Fruit fly (Drosophila melanogaster) whole organism, embryonic: Measurements from ENCODE around the gene CG12009.

Experiments used
- ATbp ChIP-seq: fragments of 200-800 bp; sonication (Bioruptor generic); optimal IDR thresholded peaks from 2 replicates; lab custom pipeline; 2017; ENCODE audit warnings: missing biosample characterization, mild to moderate bottlenecking, missing genetic modification characterization, missing genetic modification reagents
- CG11504 ChIP-seq: fragments of 200-800 bp; sonication (Bioruptor generic); optimal IDR thresholded peaks from 3 replicates; lab custom pipeline; 2019; ENCODE audit warnings: missing biosample characterization, mild to moderate bottlenecking, missing genetic modification characterization, moderate library complexity
- CG11696 ChIP-seq: fragments of 200-800 bp; sonication (Bioruptor generic); IDR thresholded peaks from 2 replicates; pipeline ENCODE4 v1.3.6; 2022; ENCODE audit warnings: missing biosample characterization, missing genetic modification characterization
- CG12744 ChIP-seq: fragments of 200-800 bp; sonication (Bioruptor generic); optimal IDR thresholded peaks from 2 replicates; lab custom pipeline; 2016; ENCODE audit warnings: missing biosample characterization, missing genetic modification characterization
- CG15514 ChIP-seq: fragments of 200-800 bp; sonication (Bioruptor generic); optimal IDR thresholded peaks from 3 replicates; lab custom pipeline; 2017; ENCODE audit warnings: missing biosample characterization, missing genetic modification characterization, mild to moderate bottlenecking, moderate library complexity, missing genetic modification reagents
- CG1603 ChIP-seq: fragments of 200-800 bp; sonication (Bioruptor generic); optimal IDR thresholded peaks from 2 replicates; lab custom pipeline; 2019; ENCODE audit warnings: missing biosample characterization, mild to moderate bottlenecking, missing genetic modification characterization, moderate library complexity
- CG17186 ChIP-seq: fragments of 200-800 bp; sonication (Bioruptor generic); optimal IDR thresholded peaks from 3 replicates; lab custom pipeline; 2017; ENCODE audit warnings: missing biosample characterization, missing genetic modification reagents, missing genetic modification characterization
- CG18011 ChIP-seq: fragments of 200-800 bp; sonication (Bioruptor generic); optimal IDR thresholded peaks from 2 replicates; lab custom pipeline; 2017; ENCODE audit warnings: missing biosample characterization, missing genetic modification characterization, mild to moderate bottlenecking, moderate library complexity, missing genotype
- CG1832 ChIP-seq: fragments of 200-800 bp; sonication (Bioruptor generic); optimal IDR thresholded peaks from 2 replicates; lab custom pipeline; 2017; ENCODE audit warnings: missing biosample characterization, mild to moderate bottlenecking, missing genetic modification characterization, inconsistent platforms
- CG2129 ChIP-seq: fragments of 200-800 bp; sonication (Bioruptor generic); IDR thresholded peaks from 2 replicates; pipeline ENCODE4 v1.3.6; 2022; ENCODE audit warnings: missing biosample characterization, missing genetic modification characterization; ENCODE audit not compliant: partially characterized antibody
- CG3838 ChIP-seq: fragments of 200-800 bp; sonication (Bioruptor generic); optimal IDR thresholded peaks from 3 replicates; lab custom pipeline; 2016; ENCODE audit warnings: missing biosample characterization, missing genetic modification characterization
- CG4360 ChIP-seq: fragments of 200-800 bp; sonication (Bioruptor generic); IDR thresholded peaks from 2 replicates; pipeline ENCODE4 v1.3.6; 2022; ENCODE audit warnings: missing biosample characterization, missing genetic modification characterization
- CG5953 ChIP-seq: fragments of 200-800 bp; sonication (Bioruptor generic); IDR thresholded peaks from 2 replicates; pipeline ENCODE4 v1.3.6; 2022; ENCODE audit warnings: missing biosample characterization, missing genetic modification characterization
- CG6175 ChIP-seq: fragments of 200-800 bp; sonication (Bioruptor generic); IDR thresholded peaks from 3 replicates; pipeline ENCODE4 v1.3.6; 2022; ENCODE audit warnings: missing biosample characterization, missing genetic modification characterization
- CG9609 ChIP-seq: fragments of 200-800 bp; sonication (Bioruptor generic); optimal IDR thresholded peaks from 3 replicates; lab custom pipeline; 2016; ENCODE audit warnings: missing biosample characterization, missing genetic modification characterization
- CTCF ChIP-seq: fragments of 200-800 bp; sonication (Bioruptor generic); optimal IDR thresholded peaks from 2 replicates; lab custom pipeline; 2017; ENCODE audit warnings: missing biosample characterization, mild to moderate bottlenecking, missing genetic modification characterization, moderate library complexity
- Chrac-16 ChIP-seq: fragments of 200-800 bp; sonication (Bioruptor generic); optimal IDR thresholded peaks from 3 replicates; lab custom pipeline; 2016; ENCODE audit warnings: missing biosample characterization, missing genetic modification characterization
- D ChIP-seq, 2 experiments: fragments of 200-800 bp in 1 of 2; fragments of >200 bp in 1 of 2; sonication (Bioruptor generic) in 1 of 2; optimal IDR thresholded peaks; 2 replicates in 1 of 2; 3 replicates in 1 of 2; lab custom pipeline; 2017; ENCODE audit warnings: mild to moderate bottlenecking in 1 of 2, missing biosample characterization in 1 of 2, missing genetic modification characterization in 1 of 2, missing genetic modification reagents in 1 of 2
- Dad ChIP-seq: fragments of 200-800 bp; sonication (Bioruptor generic); optimal IDR thresholded peaks from 3 replicates; lab custom pipeline; 2016; ENCODE audit warnings: missing biosample characterization, missing genetic modification characterization
- Dp ChIP-seq: fragments of 200-800 bp; sonication (Bioruptor generic); optimal IDR thresholded peaks from 2 replicates; lab custom pipeline; 2018; ENCODE audit warnings: missing biosample characterization, mild to moderate bottlenecking, missing genetic modification characterization, moderate library complexity
- Drgx ChIP-seq: fragments of 200-800 bp; sonication (Bioruptor generic); IDR thresholded peaks from 2 replicates; pipeline ENCODE4 v1.3.6; 2022; ENCODE audit warnings: missing biosample characterization, missing genetic modification characterization
- Ets65A ChIP-seq: fragments of 200-800 bp; sonication (Bioruptor generic); peaks from one replicate; lab custom pipeline; 2016; ENCODE audit warnings: missing biosample characterization, missing genetic modification characterization
- H2.0 ChIP-seq: fragments of 200-800 bp; sonication (Bioruptor generic); IDR thresholded peaks from 2 replicates; pipeline ENCODE4 v1.3.6; 2022; ENCODE audit warnings: missing biosample characterization, missing genetic modification characterization
- HLH4C ChIP-seq: fragments of 200-800 bp; sonication (Bioruptor generic); IDR thresholded peaks from 3 replicates; pipeline ENCODE4 v1.3.6; 2022; ENCODE audit warnings: missing biosample characterization, missing genetic modification characterization; ENCODE audit not compliant: partially characterized antibody
- Meics ChIP-seq: fragments of 200-800 bp; sonication (Bioruptor generic); optimal IDR thresholded peaks from 2 replicates; lab custom pipeline; 2017; ENCODE audit warnings: missing biosample characterization, mild to moderate bottlenecking, missing genetic modification characterization
- Opbp ChIP-seq: fragments of 200-800 bp; sonication (Bioruptor generic); IDR thresholded peaks from 3 replicates; pipeline ENCODE4 v1.3.6; 2022; ENCODE audit warnings: missing biosample characterization, missing genetic modification characterization; ENCODE audit not compliant: partially characterized antibody
- PHDP ChIP-seq: fragments of 200-800 bp; sonication (Bioruptor generic); optimal IDR thresholded peaks from 3 replicates; lab custom pipeline; 2018; ENCODE audit warnings: missing biosample characterization, mild to moderate bottlenecking, missing genetic modification characterization, moderate library complexity
- Rfx ChIP-seq: fragments of 200-800 bp; sonication (Bioruptor generic); IDR thresholded peaks from 2 replicates; pipeline ENCODE4 v1.3.6; 2022; ENCODE audit warnings: missing biosample characterization, missing genetic modification characterization
- bab2 ChIP-seq: fragments of 200-800 bp; sonication (Bioruptor generic); optimal IDR thresholded peaks from 2 replicates; lab custom pipeline; 2016; ENCODE audit warnings: missing biosample characterization, missing genetic modification characterization
- bcd ChIP-seq: fragments of 200-800 bp; sonication (Bioruptor generic); optimal IDR thresholded peaks from 2 replicates; lab custom pipeline; 2017; ENCODE audit warnings: missing biosample characterization, mild to moderate bottlenecking, missing genetic modification characterization
- bsh ChIP-seq, 2 experiments: fragments of 200-800 bp; sonication (Bioruptor generic); optimal IDR thresholded peaks; 2 replicates each; lab custom pipeline; 2017 to 2018; ENCODE audit warnings: mild to moderate bottlenecking in 2 of 2, missing biosample characterization in 2 of 2, missing genetic modification characterization in 2 of 2, moderate library complexity in 1 of 2
- corto ChIP-seq: fragments of 200-800 bp; sonication (Bioruptor generic); optimal IDR thresholded peaks from 2 replicates; lab custom pipeline; 2016; ENCODE audit warnings: missing biosample characterization, mild to moderate bottlenecking, missing genetic modification characterization, moderate library complexity
- gro ChIP-seq: fragments of 200-800 bp; sonication (Bioruptor generic); optimal IDR thresholded peaks from 2 replicates; lab custom pipeline; 2016; ENCODE audit warnings: missing biosample characterization, missing genetic modification characterization
- knrl ChIP-seq: fragments of 200-800 bp; sonication (Bioruptor generic); IDR thresholded peaks from 3 replicates; pipeline ENCODE4 v1.3.6; 2022; ENCODE audit warnings: missing biosample characterization, missing genetic modification characterization; ENCODE audit not compliant: partially characterized antibody
- lbe ChIP-seq: fragments of 200-800 bp; sonication (Bioruptor generic); optimal IDR thresholded peaks from 2 replicates; lab custom pipeline; 2016; ENCODE audit warnings: missing biosample characterization, mild to moderate bottlenecking, missing genetic modification characterization
- luna ChIP-seq: fragments of 200-800 bp; sonication (Bioruptor generic); optimal IDR thresholded peaks from 2 replicates; lab custom pipeline; 2016; ENCODE audit warnings: missing biosample characterization, missing genetic modification characterization
- nom ChIP-seq: fragments of 200-800 bp; sonication (Bioruptor generic); optimal IDR thresholded peaks from 2 replicates; lab custom pipeline; 2017; ENCODE audit warnings: missing biosample characterization, missing genetic modification characterization, mild to moderate bottlenecking, moderate library complexity, missing genetic modification reagents
- rib ChIP-seq: fragments of 200-800 bp; sonication (Bioruptor generic); IDR thresholded peaks from 2 replicates; pipeline ENCODE4 v1.3.6; 2022; ENCODE audit warnings: missing biosample characterization, missing genetic modification characterization
- sd ChIP-seq: fragments of 200-800 bp; sonication (Bioruptor generic); optimal IDR thresholded peaks from 3 replicates; lab custom pipeline; 2018; ENCODE audit warnings: missing biosample characterization, mild to moderate bottlenecking, missing genetic modification characterization, moderate library complexity
- sens ChIP-seq: fragments of 200-800 bp; sonication (Bioruptor generic); peaks from one replicate; lab custom pipeline; 2016; ENCODE audit warnings: missing biosample characterization, missing genetic modification characterization
- tin ChIP-seq: fragments of 200-800 bp; sonication (Bioruptor generic); optimal IDR thresholded peaks from 3 replicates; lab custom pipeline; 2016; ENCODE audit warnings: missing biosample characterization, missing genetic modification characterization
- vnd ChIP-seq: fragments of 200-800 bp; sonication (Bioruptor generic); IDR thresholded peaks from 3 replicates; pipeline ENCODE4 v1.3.6; 2022; ENCODE audit warnings: missing biosample characterization, missing genetic modification characterization; ENCODE audit not compliant: partially characterized antibody
- vvl ChIP-seq: fragments of 200-800 bp; sonication (Bioruptor generic); IDR thresholded peaks from 2 replicates; pipeline ENCODE4 v1.3.6; 2022; ENCODE audit warnings: missing biosample characterization, missing genetic modification characterization
- yki ChIP-seq: fragments of >200 bp; optimal IDR thresholded peaks from 3 replicates; lab custom pipeline; 2018
- zfh2 ChIP-seq: fragments of 200-800 bp; sonication (Bioruptor generic); optimal IDR thresholded peaks from 2 replicates; lab custom pipeline; 2016; ENCODE audit warnings: missing biosample characterization, missing genetic modification characterization

Gene CG12009

dm6 chr3L:3246378-3247129, 44.7 kb upstream of the CG12009 start (continued):
- TF ChIP-seq nom (GFP tag; lab: Kevin White, UChicago) (peak; percentile 100), CG4360 (no peak), bsh (GFP tag; optimal IDR thresholded peaks at IDR 0.05; lab: Kevin White, UChicago) (peak in 1 of 2 experiments; percentile 99), CG12744 (GFP tag; lab: Kevin White, UChicago) (no peak), Meics (GFP tag; lab: Kevin White, UChicago) (no peak)

DNA sequence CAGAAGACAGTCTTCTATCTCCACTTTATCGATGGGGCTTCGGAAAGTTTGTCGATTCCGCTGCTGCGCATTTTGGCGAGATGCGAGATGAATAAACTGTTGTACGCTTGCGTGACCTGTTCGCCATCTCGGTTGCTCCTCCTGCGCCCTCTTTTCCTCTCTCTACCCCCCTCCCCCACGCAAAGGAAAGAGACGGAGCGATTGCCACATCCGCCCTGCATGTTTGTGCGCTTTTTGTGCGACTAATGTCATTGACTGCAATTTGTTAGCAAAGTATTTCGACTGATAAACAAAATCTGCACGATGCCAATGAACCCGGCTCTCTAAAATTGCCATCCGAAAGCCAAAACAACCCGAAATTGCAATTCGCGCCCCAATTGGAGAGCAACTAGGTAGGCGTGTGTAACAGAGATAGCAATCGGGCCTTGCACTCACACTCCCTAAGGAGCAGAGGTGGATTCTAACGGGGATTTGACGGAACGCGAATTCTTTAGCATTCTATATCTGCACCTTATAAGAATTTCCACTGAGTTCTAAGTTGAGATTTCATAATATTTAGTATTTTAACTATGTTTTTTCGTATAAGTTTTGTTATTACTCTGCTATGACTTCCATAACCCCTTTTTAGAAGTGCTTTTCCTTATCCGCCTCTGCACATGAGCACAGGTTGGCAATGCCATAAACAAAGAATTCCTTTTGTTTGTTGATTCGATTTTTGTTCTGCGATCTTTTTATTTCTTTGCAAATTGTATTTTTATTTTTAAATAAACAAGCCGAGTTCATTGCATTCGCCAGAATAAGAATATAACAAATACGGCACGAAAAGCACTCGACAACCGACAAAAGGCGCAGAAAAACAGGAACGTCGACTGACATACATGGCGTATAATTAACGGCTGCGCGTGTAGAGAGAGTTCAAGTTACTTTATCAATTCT, 43.9 kb upstream of the CG12009 start, which contains the start of gene CG43389:
Gene CG43389, plus strand, starts transcription at position 886 of the 936 bp plus-strand sequence.
- TF ChIP-seq sens (peak; percentile 22), CG18011 (GFP tag; lab: Kevin White, UChicago) (no peak), Dad (no peak), ATbp (no peak), CG11696 (GFP tag; lab: Robert Waterston, UW) (no peak), tin (GFP tag; lab: Kevin White, UChicago) (no peak), sd (tag; lab: Kevin White, UChicago) (no peak), Ets65A (peak; percentile 29), D (optimal IDR thresholded peaks at IDR 0.05; lab: Kevin White, UChicago) (no peak), D (GFP tag; optimal IDR thresholded peaks at IDR 0.05; lab: Kevin White, UChicago) (no peak), Chrac-16 (GFP tag; lab: Kevin White, UChicago) (no peak), CG15514 (GFP tag; lab: Kevin White, UChicago) (no peak), Drgx (GFP tag; lab: Robert Waterston, UW) (peak; percentile 61; the same call in 1 of the 2 replicates), bab2 (GFP tag; lab: Kevin White, UChicago) (no peak), lbe (GFP tag; lab: Kevin White, UChicago) (peak; percentile 99), CG1603 (tag; lab: Kevin White, UChicago) (no peak), vnd (no peak), H2.0 (GFP tag; lab: Robert Waterston, UW) (no peak), HLH4C (GFP tag; lab: Robert Waterston, UW) (no peak), CG17186 (GFP tag; lab: Kevin White, UChicago) (no peak), corto (GFP tag; lab: Kevin White, UChicago) (peak; percentile 99), CG6175 (GFP tag; lab: Robert Waterston, UW) (no peak), PHDP (tag; lab: Kevin White, UChicago) (no peak), bsh (GFP tag; optimal IDR thresholded peaks at IDR 0.05; lab: Kevin White, UChicago) (peak in 1 of 2 experiments; percentile 69), CG5953 (no peak), nom (GFP tag; lab: Kevin White, UChicago) (peak; percentile 91), rib (no peak), Dp (GFP tag; lab: Kevin White, UChicago) (no peak), Rfx (GFP tag; lab: Robert Waterston, UW) (no peak), CTCF (no peak), CG2129 (GFP tag; lab: Robert Waterston, UW) (no peak), luna (no peak), knrl (GFP tag; lab: Robert Waterston, UW) (no peak), CG9609 (no peak), Opbp (GFP tag; lab: Robert Waterston, UW) (no peak), CG11504 (no peak), bcd (no peak), CG3838 (no peak), zfh2 (GFP tag; lab: Kevin White, UChicago) (no peak), yki (lab: Kevin White, UChicago) (no peak), gro (GFP tag; lab: Kevin White, UChicago) (no peak), CG1832 (GFP tag; lab: Kevin White, UChicago) (peak; percentile 24), vvl (GFP tag; lab: Robert Waterston, UW) (no peak)
